Fruit fly (Drosophila melanogaster) whole organism, embryonic: ENCODE measurements around the gene Phyhd1.

ENCODE experiments used
- Adf1 ChIP-seq: fragments of 200-800 bp; sonication (Bioruptor generic); IDR thresholded peaks from 2 replicates; pipeline ENCODE4 v1.3.6; 2022; ENCODE audit warnings: missing biosample characterization, missing genetic modification characterization
- CG13123 ChIP-seq: fragments of 200-800 bp; sonication (Bioruptor generic); optimal IDR thresholded peaks from 2 replicates; lab custom pipeline; 2016; ENCODE audit warnings: missing biosample characterization, missing genetic modification characterization
- CG13624 ChIP-seq: fragments of 200-800 bp; sonication (Bioruptor generic); optimal IDR thresholded peaks from 2 replicates; lab custom pipeline; 2016; ENCODE audit warnings: missing biosample characterization, missing genetic modification characterization
- CG15073 ChIP-seq: fragments of 200-800 bp; sonication (Bioruptor generic); optimal IDR thresholded peaks from 2 replicates; lab custom pipeline; 2016; ENCODE audit warnings: missing biosample characterization, missing genetic modification characterization
- CG15269 ChIP-seq: fragments of 200-800 bp; sonication (Bioruptor generic); optimal IDR thresholded peaks from 2 replicates; lab custom pipeline; 2018; ENCODE audit warnings: missing biosample characterization, mild to moderate bottlenecking, missing genetic modification characterization, moderate library complexity
- CG1602 ChIP-seq: fragments of 200-800 bp; sonication (Bioruptor generic); optimal IDR thresholded peaks from 3 replicates; lab custom pipeline; 2016; ENCODE audit warnings: missing biosample characterization, missing genetic modification characterization
- CG1603 ChIP-seq: fragments of 200-800 bp; sonication (Bioruptor generic); optimal IDR thresholded peaks from 2 replicates; lab custom pipeline; 2019; ENCODE audit warnings: missing biosample characterization, mild to moderate bottlenecking, missing genetic modification characterization, moderate library complexity
- CG1792 ChIP-seq: fragments of 200-800 bp; sonication (Bioruptor generic); optimal IDR thresholded peaks from 2 replicates; lab custom pipeline; 2016; ENCODE audit warnings: missing biosample characterization, missing genetic modification characterization
- CG18764 ChIP-seq: fragments of 200-800 bp; sonication (Bioruptor generic); optimal IDR thresholded peaks from 3 replicates; lab custom pipeline; 2016; ENCODE audit warnings: missing biosample characterization, missing genetic modification characterization
- CG3065 ChIP-seq: fragments of 200-800 bp; sonication (Bioruptor generic); optimal IDR thresholded peaks from 2 replicates; lab custom pipeline; 2016; ENCODE audit warnings: missing biosample characterization, missing genetic modification characterization
- CG31365 ChIP-seq: fragments of 200-800 bp; sonication (Bioruptor generic); optimal IDR thresholded peaks from 2 replicates; lab custom pipeline; 2018; ENCODE audit warnings: missing biosample characterization, mild to moderate bottlenecking, missing genetic modification characterization
- CG34224 ChIP-seq: fragments of 200-800 bp; sonication (Bioruptor generic); IDR thresholded peaks from 3 replicates; pipeline ENCODE4 v1.3.6; 2022; ENCODE audit warnings: missing biosample characterization, missing genetic modification characterization; ENCODE audit not compliant: partially characterized antibody
- CG34422 ChIP-seq: fragments of 200-800 bp; sonication (Bioruptor generic); IDR thresholded peaks from 3 replicates; pipeline ENCODE4 v1.3.6; 2022; ENCODE audit warnings: missing biosample characterization, missing genetic modification characterization
- CG4617 ChIP-seq: fragments of 200-800 bp; sonication (Bioruptor generic); optimal IDR thresholded peaks from 3 replicates; lab custom pipeline; 2016; ENCODE audit warnings: missing biosample characterization, missing genetic modification characterization, borderline replicate concordance
- CG4730 ChIP-seq: fragments of 200-800 bp; sonication (Bioruptor generic); IDR thresholded peaks from 2 replicates; pipeline ENCODE4 v1.3.6; 2022; ENCODE audit warnings: missing biosample characterization, missing genetic modification characterization
- CG5953 ChIP-seq: fragments of 200-800 bp; sonication (Bioruptor generic); IDR thresholded peaks from 2 replicates; pipeline ENCODE4 v1.3.6; 2022; ENCODE audit warnings: missing biosample characterization, missing genetic modification characterization
- CG6654 ChIP-seq: fragments of 200-800 bp; sonication (Bioruptor generic); optimal IDR thresholded peaks from 2 replicates; lab custom pipeline; 2017; ENCODE audit warnings: missing biosample characterization, mild to moderate bottlenecking, missing genetic modification characterization
- CG7963 ChIP-seq: fragments of 200-800 bp; sonication (Bioruptor generic); IDR thresholded peaks from 3 replicates; pipeline ENCODE4 v1.3.6; 2022; ENCODE audit warnings: missing biosample characterization, missing genetic modification characterization; ENCODE audit not compliant: partially characterized antibody
- CG9215 ChIP-seq: fragments of 200-800 bp; sonication (Bioruptor generic); IDR thresholded peaks from 2 replicates; pipeline ENCODE4 v1.3.6; 2022; ENCODE audit warnings: missing biosample characterization, missing genetic modification characterization
- Fer1 ChIP-seq: fragments of 200-800 bp; sonication (Bioruptor generic); optimal IDR thresholded peaks from 2 replicates; lab custom pipeline; 2017; ENCODE audit warnings: missing biosample characterization, mild to moderate bottlenecking, missing genetic modification characterization
- Fer2 ChIP-seq: fragments of 200-800 bp; sonication (Bioruptor generic); optimal IDR thresholded peaks from 2 replicates; lab custom pipeline; 2018; ENCODE audit warnings: missing biosample characterization, mild to moderate bottlenecking, missing genetic modification characterization, moderate library complexity
- H15 ChIP-seq: fragments of 200-800 bp; sonication (Bioruptor generic); IDR thresholded peaks from 3 replicates; pipeline ENCODE4 v1.3.6; 2022; ENCODE audit warnings: missing biosample characterization, missing genetic modification characterization
- Hmx ChIP-seq: fragments of 200-800 bp; sonication (Bioruptor generic); optimal IDR thresholded peaks from 2 replicates; lab custom pipeline; 2016; ENCODE audit warnings: missing biosample characterization, missing genetic modification characterization
- Hsf ChIP-seq: fragments of 200-800 bp; sonication (Bioruptor generic); optimal IDR thresholded peaks from 3 replicates; lab custom pipeline; 2016; ENCODE audit warnings: missing biosample characterization, missing genetic modification characterization
- Mrtf ChIP-seq: fragments of 200-800 bp; sonication (Bioruptor generic); IDR thresholded peaks from 3 replicates; pipeline ENCODE4 v1.3.6; 2022; ENCODE audit warnings: missing biosample characterization, missing genetic modification characterization
- Nf-YB ChIP-seq: fragments of 200-800 bp; sonication (Bioruptor generic); optimal IDR thresholded peaks from 3 replicates; lab custom pipeline; 2019; ENCODE audit warnings: missing biosample characterization, mild to moderate bottlenecking, missing genetic modification characterization, moderate library complexity
- Rx ChIP-seq: fragments of 200-800 bp; sonication (Bioruptor generic); IDR thresholded peaks from 2 replicates; pipeline ENCODE4 v1.3.6; 2022; ENCODE audit warnings: missing biosample characterization, missing genetic modification characterization
- Sry-β ChIP-seq: fragments of 200-800 bp; sonication (Bioruptor generic); optimal IDR thresholded peaks from 2 replicates; lab custom pipeline; 2018; ENCODE audit warnings: missing biosample characterization, mild to moderate bottlenecking, missing genetic modification characterization, moderate library complexity
- TFAM ChIP-seq: fragments of 200-800 bp; sonication (Bioruptor generic); optimal IDR thresholded peaks from 2 replicates; lab custom pipeline; 2017; ENCODE audit warnings: missing biosample characterization, missing genetic modification characterization, inconsistent platforms
- Taf1 ChIP-seq: fragments of 200-800 bp; sonication (Bioruptor generic); IDR thresholded peaks from 2 replicates; pipeline ENCODE4 v1.3.6; 2022; ENCODE audit warnings: missing biosample characterization, missing genetic modification characterization
- ara ChIP-seq: fragments of 200-800 bp; sonication (Bioruptor generic); IDR thresholded peaks from 2 replicates; pipeline ENCODE4 v1.3.6; 2022; ENCODE audit warnings: missing biosample characterization, missing genetic modification characterization
- bab2 ChIP-seq: fragments of 200-800 bp; sonication (Bioruptor generic); optimal IDR thresholded peaks from 2 replicates; lab custom pipeline; 2016; ENCODE audit warnings: missing biosample characterization, missing genetic modification characterization
- croc ChIP-seq: fragments of 200-800 bp; sonication (Bioruptor generic); conservative IDR thresholded peaks from 3 replicates; pipeline ENCODE4 v1.3.6; 2022; ENCODE audit warnings: missing biosample characterization, missing genetic modification characterization
- danr ChIP-seq: fragments of 200-800 bp; sonication (Bioruptor generic); IDR thresholded peaks from 2 replicates; pipeline ENCODE4 v1.3.6; 2022; ENCODE audit warnings: missing biosample characterization, missing genetic modification characterization
- dmrt11E ChIP-seq: fragments of 200-800 bp; sonication (Bioruptor generic); optimal IDR thresholded peaks from 3 replicates; lab custom pipeline; 2018; ENCODE audit warnings: missing biosample characterization, mild to moderate bottlenecking, missing genetic modification characterization, moderate library complexity
- esg ChIP-seq: fragments of 200-800 bp; sonication (Bioruptor generic); conservative IDR thresholded peaks from 2 replicates; pipeline ENCODE4 v1.3.6; 2022; ENCODE audit warnings: missing biosample characterization, missing genetic modification characterization
- hbn ChIP-seq: fragments of 200-800 bp; sonication (Bioruptor generic); IDR thresholded peaks from 2 replicates; pipeline ENCODE4 v1.3.6; 2022; ENCODE audit warnings: missing biosample characterization, missing genetic modification characterization; ENCODE audit not compliant: partially characterized antibody
- lbe ChIP-seq: fragments of 200-800 bp; sonication (Bioruptor generic); optimal IDR thresholded peaks from 2 replicates; lab custom pipeline; 2016; ENCODE audit warnings: missing biosample characterization, mild to moderate bottlenecking, missing genetic modification characterization
- org-1 ChIP-seq: fragments of 200-800 bp; sonication (Bioruptor generic); optimal IDR thresholded peaks from 2 replicates; lab custom pipeline; 2017; ENCODE audit warnings: missing biosample characterization, missing genetic modification characterization
- pita ChIP-seq: fragments of 200-800 bp; sonication (Bioruptor generic); optimal IDR thresholded peaks from 2 replicates; lab custom pipeline; 2017; ENCODE audit warnings: missing biosample characterization, mild to moderate bottlenecking, missing genetic modification characterization
- pros ChIP-seq: fragments of 200-800 bp; sonication (Bioruptor generic); optimal IDR thresholded peaks from 3 replicates; lab custom pipeline; 2019; ENCODE audit warnings: missing biosample characterization, mild to moderate bottlenecking, missing genetic modification characterization, moderate library complexity
- ro ChIP-seq: fragments of 200-800 bp; sonication (Bioruptor generic); IDR thresholded peaks from 2 replicates; pipeline ENCODE4 v1.3.6; 2022; ENCODE audit warnings: missing biosample characterization, missing genetic modification characterization
- seq ChIP-seq: fragments of 200-800 bp; sonication (Bioruptor generic); IDR thresholded peaks from 2 replicates; pipeline ENCODE4 v1.3.6; 2022; ENCODE audit warnings: missing biosample characterization, missing genetic modification characterization
- shn ChIP-seq: fragments of 200-800 bp; sonication (Bioruptor generic); optimal IDR thresholded peaks from 3 replicates; lab custom pipeline; 2016; ENCODE audit warnings: missing biosample characterization, missing genetic modification characterization
- sr ChIP-seq: fragments of 200-800 bp; sonication (Bioruptor generic); IDR thresholded peaks from 3 replicates; pipeline ENCODE4 v1.3.6; 2022; ENCODE audit warnings: missing biosample characterization, missing genetic modification characterization
- tgo ChIP-seq: fragments of 200-800 bp; sonication (Bioruptor generic); IDR thresholded peaks from 3 replicates; pipeline ENCODE4 v1.3.6; 2022; ENCODE audit warnings: missing biosample characterization, missing genetic modification characterization
- unc-4 ChIP-seq: fragments of 200-800 bp; sonication (Bioruptor generic); IDR thresholded peaks from 2 replicates; pipeline ENCODE4 v1.3.6; 2022; ENCODE audit warnings: missing biosample characterization, missing genetic modification characterization; ENCODE audit not compliant: partially characterized antibody
- vnd ChIP-seq: fragments of 200-800 bp; sonication (Bioruptor generic); IDR thresholded peaks from 3 replicates; pipeline ENCODE4 v1.3.6; 2022; ENCODE audit warnings: missing biosample characterization, missing genetic modification characterization; ENCODE audit not compliant: partially characterized antibody

The Phyhd1 gene

DNA sequence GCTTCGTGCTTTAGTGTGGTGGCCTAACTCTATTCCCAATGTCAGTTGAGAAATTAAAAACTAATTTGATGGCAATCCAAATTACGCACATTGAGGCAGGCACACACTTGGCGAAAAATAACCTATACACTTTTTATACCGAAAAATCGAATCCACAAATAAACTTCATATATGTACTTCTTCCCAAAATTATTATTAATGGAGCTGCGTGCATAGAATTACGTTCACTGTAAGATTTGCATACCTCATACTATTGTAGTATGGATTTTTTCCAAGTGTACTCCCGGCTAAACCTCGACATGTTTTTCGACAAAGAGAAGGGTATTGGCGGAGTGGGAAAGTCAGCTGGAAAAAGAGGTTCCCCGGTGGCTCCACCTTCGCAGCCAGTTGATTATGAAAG is 3.6 kb upstream of the Phyhd1 start (continued):
- TF ChIP-seq vnd (GFP tag; lab: Robert Waterston, UW) (no peak), Hmx (GFP tag; lab: Kevin White, UChicago) (no peak), CG15269 (tag; lab: Kevin White, UChicago) (peak; percentile 73), TFAM (GFP tag; lab: Kevin White, UChicago) (peak; percentile 25), CG34224 (no peak), CG4730 (GFP tag; lab: Robert Waterston, UW) (peak; percentile 52; the same call in 1 of the 2 replicates), CG6654 (GFP tag; lab: Kevin White, UChicago) (peak; percentile 34), seq (GFP tag; lab: Robert Waterston, UW) (peak; percentile 45; the same call in 1 of the 2 replicates), dmrt11E (tag; lab: Kevin White, UChicago) (peak; percentile 19), Nf-YB (GFP tag; lab: Kevin White, UChicago) (peak; percentile 25), tgo (GFP tag; lab: Robert Waterston, UW) (peak; percentile 70), Fer2 (tag; lab: Kevin White, UChicago) (no peak), CG9215 (peak; percentile 28; the same call in 1 of the 2 replicates), CG15073 (GFP tag; lab: Kevin White, UChicago) (no peak), Fer1 (GFP tag; lab: Kevin White, UChicago) (peak; percentile 58), CG34422 (no peak; the same call in 2 of the 3 replicates), ara (peak; percentile 39; the same call in 1 of the 2 replicates), lbe (no peak), CG13123 (GFP tag; lab: Kevin White, UChicago) (peak; percentile 10), CG1602 (GFP tag; lab: Kevin White, UChicago) (peak; percentile 22), CG4617 (GFP tag; lab: Kevin White, UChicago) (no peak), CG1792 (GFP tag; lab: Kevin White, UChicago) (no peak), pita (GFP tag; lab: Kevin White, UChicago) (no peak), CG31365 (tag; lab: Kevin White, UChicago) (peak; percentile 41), CG5953 (GFP tag; lab: Robert Waterston, UW) (peak; percentile 51), Taf1 (GFP tag; lab: Robert Waterston, UW) (no peak), H15 (GFP tag; lab: Robert Waterston, UW) (no peak), hbn (GFP tag; lab: Robert Waterston, UW) (no peak), Sry-β (no peak), shn (GFP tag; lab: Kevin White, UChicago) (peak; percentile 29), danr (GFP tag; lab: Robert Waterston, UW) (peak; percentile 40; the same call in 1 of the 2 replicates), Mrtf (GFP tag; lab: Robert Waterston, UW) (0 out of 3 replicates have a peak, but pooled peaks have one; percentile 45), org-1 (GFP tag; lab: Kevin White, UChicago) (peak; percentile 63), esg (peak; percentile 63), Rx (peak; percentile 76), CG18764 (GFP tag; lab: Kevin White, UChicago) (peak; percentile 36), bab2 (GFP tag; lab: Kevin White, UChicago) (peak; percentile 50), croc (GFP tag; lab: Robert Waterston, UW) (peak; percentile 28; the same call in 1 of the 3 replicates), sr (GFP tag; lab: Robert Waterston, UW) (peak; percentile 35; the same call in 1 of the 3 replicates), pros (GFP tag; lab: Kevin White, UChicago) (no peak), Adf1 (no peak), CG7963 (no peak), unc-4 (GFP tag; lab: Robert Waterston, UW) (no peak), CG13624 (GFP tag; lab: Kevin White, UChicago) (peak; percentile 3), Hsf (GFP tag; lab: Kevin White, UChicago) (peak; percentile 33), ro (0 out of 2 replicates have a peak, but pooled peaks have one; percentile 16), CG3065 (GFP tag; lab: Kevin White, UChicago) (no peak), CG1603 (tag; lab: Kevin White, UChicago) (peak; percentile 76)
